Fruit fly (Drosophila melanogaster) Kc167 (cell line): ENCODE results near the gene iav.

Experiments used
- Sin3A ChIP-seq: fragments of >200 bp; optimal IDR thresholded peaks from 2 replicates; lab custom pipeline; 2018; ENCODE audit warnings: missing external identifiers
- h ChIP-seq: fragments of >200 bp; optimal IDR thresholded peaks from 3 replicates; lab custom pipeline; 2018; ENCODE audit warnings: missing external identifiers
- insv ChIP-seq: fragments of >200 bp; optimal IDR thresholded peaks from 3 replicates; lab custom pipeline; 2018; ENCODE audit warnings: missing external identifiers
- psq ChIP-seq: fragments of >200 bp; optimal IDR thresholded peaks from 2 replicates; lab custom pipeline; 2017; ENCODE audit warnings: missing external identifiers
- ttk ChIP-seq: sonication (Bioruptor generic); optimal IDR thresholded peaks from 2 replicates; lab custom pipeline; 2017; ENCODE audit warnings: missing external identifiers

dm6 chrX:6775622-6776021 lies 38.2 kb upstream of the iav start:
- TF ChIP-seq psq (lab: Kevin White, UChicago) (no peak), h (lab: Kevin White, UChicago) (no peak), Sin3A (lab: Kevin White, UChicago) (no peak), ttk (lab: Kevin White, UChicago) (no peak), insv (lab: Kevin White, UChicago) (no peak)
